Fruit fly (Drosophila melanogaster) whole organism, larva: ENCODE data around the gene CG34451.

ENCODE experiments used
- noc ChIP-seq: fragments of 200-800 bp; sonication (Bioruptor generic); optimal IDR thresholded peaks from 3 replicates; lab custom pipeline; 2019; ENCODE audit warnings: missing biosample characterization, mild to moderate bottlenecking, missing genetic modification characterization, moderate library complexity

Gene CG34451

DNA sequence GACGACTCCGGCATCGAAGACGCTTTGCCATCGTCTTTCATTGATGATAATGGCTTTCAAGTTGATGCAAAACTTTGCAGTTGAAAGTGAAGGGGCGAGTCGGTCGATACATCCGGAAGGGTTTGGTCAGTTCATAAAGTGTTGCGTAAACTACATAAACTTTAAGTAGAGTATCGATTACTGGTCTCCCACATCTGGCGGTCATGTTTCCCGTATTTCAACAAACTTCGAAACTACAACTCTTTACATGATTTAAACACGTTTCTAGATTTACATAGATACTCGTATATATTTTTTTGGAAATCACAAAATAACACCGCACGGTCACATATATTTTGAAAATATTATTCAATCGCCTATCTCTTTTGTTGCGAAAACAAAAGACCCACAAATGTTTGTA lies 4.1 kb downstream of the CG34451 start, which contains the start of gene CG34452:
Gene CG34452, minus strand, starts transcription at position 101 of the 400 bp plus-strand sequence.
- TF ChIP-seq noc (tag; lab: Kevin White, UChicago): no peak

DNA sequence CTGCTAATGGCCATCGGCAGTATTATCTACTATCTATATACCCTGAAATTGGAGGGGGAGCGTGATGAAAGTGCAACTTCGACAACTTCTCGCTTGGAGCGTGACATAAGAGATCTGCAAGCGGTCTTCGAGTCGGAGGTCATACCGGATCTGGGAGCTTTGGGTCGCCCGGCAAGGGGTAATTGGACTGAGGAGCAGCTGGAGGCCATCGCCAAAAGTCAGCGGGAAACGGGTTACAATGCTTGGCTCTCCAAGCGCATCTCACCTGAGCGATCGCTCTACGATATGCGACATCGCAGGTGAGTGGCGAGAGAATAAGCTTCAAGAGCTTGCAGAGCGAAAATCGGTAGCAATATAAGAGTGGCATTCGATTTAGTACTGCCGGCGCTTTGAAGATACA lies 7.9 kb downstream of the CG34451 start:
- no peak for TF ChIP-seq noc (tag; lab: Kevin White, UChicago)

DNA sequence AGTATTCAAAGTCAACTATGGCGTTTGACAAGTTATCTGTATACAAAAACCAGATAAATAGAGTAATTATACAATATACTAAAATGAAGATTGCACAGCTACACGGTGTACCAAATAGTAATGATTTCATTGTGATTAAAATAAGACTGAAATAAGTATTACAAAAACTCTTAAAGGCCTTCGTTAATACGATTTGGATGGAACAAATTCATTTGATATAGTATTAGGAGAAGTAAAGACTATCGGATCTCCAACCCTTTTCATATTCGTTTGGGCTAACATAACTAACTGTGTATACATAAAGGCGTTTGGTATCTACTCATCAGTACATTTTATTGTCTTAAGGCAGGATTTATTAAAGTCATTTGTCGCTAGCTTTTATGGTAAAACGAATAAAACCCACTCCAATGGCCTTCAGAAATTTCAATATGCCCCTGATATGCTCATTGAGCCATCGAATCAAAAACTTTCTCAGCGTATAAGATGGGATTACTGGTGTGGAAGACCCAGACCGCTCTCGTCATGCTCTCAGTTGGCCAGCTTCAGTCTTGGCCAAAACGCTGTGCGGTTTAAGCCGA lies 8.4 kb downstream of the CG34451 start, which contains the start of the genes CG7579 and Pgant8:
Gene CG7579, minus strand, starts transcription at position 101 of the 578 bp plus-strand sequence.
Gene Pgant8, plus strand, starts transcription at position 528 of the 578 bp plus-strand sequence.
- no peak for TF ChIP-seq noc (tag; lab: Kevin White, UChicago)

DNA sequence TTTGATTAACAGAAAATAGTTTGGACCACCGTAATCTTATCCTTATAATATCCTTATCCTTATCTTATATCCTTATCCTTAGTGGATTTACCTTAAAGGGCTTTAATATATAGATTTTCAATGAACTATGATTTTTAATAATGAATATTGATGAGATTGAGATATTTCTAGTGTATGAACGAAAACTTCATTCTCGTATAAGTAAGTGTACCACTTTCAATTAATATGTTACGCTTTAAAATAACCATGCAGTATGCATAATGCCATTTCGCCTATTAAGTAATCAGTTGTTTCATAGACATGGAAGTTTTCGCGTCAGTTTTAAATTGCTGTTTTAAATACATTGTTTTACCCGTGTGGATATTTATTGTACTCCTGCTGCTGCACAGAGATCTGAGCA lies 12.4 kb downstream of the CG34451 start, which contains the start of gene CG7304:
Gene CG7304, plus strand, starts transcription at position 301 of the 400 bp plus-strand sequence.
- no peak for TF ChIP-seq noc (tag; lab: Kevin White, UChicago)

DNA sequence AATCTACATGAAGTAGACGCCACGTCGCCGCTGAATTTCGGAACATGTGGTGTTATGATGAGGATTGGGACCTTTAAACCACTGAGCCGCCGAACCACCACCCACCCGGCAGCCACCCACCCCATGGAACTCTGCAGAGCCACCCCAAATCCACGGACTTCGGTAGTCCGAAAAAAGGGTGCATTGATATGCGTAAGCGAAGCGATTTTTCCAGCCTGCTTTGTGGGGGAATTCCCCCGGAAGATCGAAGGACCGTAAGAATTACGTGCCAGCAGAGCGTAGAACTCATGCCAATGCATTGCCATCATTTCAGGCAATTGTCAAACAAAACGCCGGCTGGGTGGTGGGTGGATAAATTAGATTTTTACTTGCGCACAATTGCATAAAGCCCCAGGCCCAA lies 13.6 kb downstream of the CG34451 start:
- TF ChIP-seq noc (tag; lab: Kevin White, UChicago): no peak

DNA sequence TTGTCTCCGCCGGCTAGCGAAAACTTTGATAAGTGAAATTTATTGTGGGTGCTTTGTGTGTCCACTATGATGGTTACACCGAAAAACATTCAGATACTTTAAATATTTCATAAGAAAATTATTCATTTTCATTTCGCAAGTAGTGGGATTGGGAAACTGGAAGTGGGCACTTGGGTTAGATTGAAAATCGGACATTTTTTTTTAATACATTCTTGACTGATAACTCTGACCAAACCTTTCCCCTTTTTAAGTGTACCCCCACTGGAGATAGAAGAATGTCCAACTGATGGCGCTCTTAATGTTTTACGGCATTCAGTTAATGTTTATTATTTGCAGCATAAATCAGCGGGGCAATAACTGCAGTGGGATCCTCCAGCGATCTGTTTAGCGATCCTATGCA lies 14.2 kb downstream of the CG34451 start:
- TF ChIP-seq noc (tag; lab: Kevin White, UChicago): no peak

DNA sequence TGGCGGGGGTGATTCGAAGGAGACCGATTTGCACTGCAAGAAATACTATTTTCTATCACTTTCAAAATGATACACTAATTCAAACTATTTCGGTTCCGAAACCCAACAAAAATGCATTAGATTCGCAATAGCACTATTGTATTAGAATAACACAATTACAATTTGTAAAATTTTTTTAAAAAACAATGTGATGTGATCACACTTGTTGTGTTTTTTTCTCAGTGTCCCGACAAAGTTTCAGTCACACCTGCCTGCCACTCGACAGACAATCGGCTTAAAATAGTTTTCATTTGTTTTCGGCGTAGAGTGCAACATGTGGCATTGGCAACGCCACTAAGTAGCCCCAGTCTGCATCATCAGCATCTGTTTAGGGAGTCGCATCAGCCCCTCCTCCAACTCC lies 16.8 kb downstream of the CG34451 start:
- TF ChIP-seq noc (tag; lab: Kevin White, UChicago): no peak

DNA sequence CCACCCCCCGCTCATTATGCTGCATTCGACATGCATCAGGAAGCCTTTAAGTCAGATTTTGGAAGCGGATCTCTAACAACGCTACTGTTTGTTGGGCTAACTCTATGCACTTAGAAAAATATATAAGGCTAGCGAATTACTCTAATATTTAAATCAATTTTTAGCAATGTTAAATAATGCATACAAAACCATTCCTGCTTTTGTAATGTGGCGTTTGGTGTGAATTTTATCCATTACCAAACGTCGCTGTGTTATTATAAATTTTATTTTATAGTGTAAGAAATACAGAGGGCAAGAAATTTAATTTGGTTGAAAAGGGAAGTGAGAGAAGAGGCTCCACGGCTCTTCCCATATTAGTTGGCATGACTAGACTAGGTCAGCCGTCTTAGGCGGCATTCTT lies 19.1 kb downstream of the CG34451 start:
- TF ChIP-seq noc (tag; lab: Kevin White, UChicago): no peak

DNA sequence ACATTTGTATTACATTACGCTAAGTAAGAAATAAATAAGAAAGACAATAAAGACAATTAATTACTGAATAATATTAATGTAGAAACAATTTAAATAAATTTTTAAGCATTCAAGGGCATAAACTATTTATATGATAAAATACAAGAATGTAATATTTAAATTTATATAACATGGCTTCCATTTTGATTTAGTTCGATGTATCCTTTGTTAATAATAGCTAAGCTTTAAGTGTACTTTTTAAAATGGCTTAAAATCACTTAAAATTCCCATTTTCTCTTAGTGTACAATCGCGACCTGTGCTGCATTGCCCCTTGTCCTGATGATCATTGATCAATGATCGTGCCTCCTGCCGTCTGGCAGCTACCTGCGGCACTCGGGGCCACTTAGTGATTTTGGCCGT lies 21.4 kb downstream of the CG34451 start:
- no peak for TF ChIP-seq noc (tag; lab: Kevin White, UChicago)

DNA sequence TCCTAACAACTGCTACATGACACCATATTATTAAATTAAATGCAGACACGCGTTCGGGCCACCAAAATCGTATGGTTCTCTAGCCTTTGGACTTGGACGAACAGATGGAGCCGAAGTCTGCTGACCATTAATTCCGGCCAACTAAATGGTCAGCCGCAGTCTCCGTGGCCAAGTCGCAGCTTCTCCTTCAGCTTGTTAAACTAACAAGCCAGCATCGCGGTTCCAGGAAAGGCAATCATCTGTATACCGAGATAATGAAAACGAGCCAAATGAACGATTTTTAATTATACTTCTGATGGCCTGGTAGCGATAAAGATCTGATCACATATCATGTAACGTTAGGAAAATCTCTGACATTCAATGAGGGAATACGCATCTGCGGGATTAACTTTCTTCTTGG lies 21.9 kb downstream of the CG34451 start:
- no peak for TF ChIP-seq noc (tag; lab: Kevin White, UChicago)

DNA sequence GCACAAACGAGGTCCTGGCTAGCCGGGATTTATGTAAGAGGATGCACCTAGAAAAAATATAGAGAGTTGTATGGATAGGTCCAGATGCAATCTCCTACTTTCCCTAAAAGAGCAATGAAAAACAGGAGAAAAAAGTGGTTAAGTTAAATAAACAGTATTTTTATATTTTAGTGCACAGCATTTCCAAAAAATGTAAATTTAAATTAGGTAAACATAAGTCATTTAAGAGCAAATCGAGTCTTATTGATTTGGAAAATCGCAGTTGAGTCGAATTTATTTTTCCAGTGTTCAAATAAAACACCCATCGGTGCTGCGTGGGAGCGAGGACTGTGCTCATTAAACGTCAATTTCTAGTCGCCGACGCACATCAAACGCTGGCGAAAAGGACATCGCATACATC lies 26.1 kb downstream of the CG34451 start:
- no peak for TF ChIP-seq noc (tag; lab: Kevin White, UChicago)

DNA sequence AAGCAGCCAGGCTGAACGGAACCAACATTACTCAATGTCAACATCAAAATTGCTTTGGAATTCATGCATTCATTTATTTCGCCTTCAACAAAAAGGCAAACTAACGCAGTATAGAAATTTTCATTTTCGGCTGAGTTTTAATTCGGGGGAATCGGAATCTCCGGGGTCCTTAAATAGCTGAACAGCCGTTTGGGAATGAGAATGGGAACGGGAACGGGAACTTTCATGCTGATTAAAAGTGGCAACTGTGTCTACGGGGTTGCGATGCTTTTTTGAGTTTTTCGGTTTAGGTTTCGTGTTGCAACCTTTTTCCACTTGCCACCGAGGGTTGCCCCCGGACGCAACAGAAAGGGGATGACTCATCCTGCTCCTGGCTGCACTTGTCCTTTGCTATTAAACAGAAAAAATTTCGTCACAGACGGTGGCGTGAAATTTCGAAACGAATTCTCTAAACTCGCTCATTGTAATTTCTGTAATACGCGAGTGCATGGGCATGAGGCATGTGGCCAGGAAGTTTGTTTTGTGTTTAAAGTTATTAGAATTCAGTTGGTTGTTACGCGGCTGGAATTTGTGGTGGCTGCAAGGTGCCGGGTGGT lies 27.6 kb downstream of the CG34451 start:
- no peak for TF ChIP-seq noc (tag; lab: Kevin White, UChicago)

DNA sequence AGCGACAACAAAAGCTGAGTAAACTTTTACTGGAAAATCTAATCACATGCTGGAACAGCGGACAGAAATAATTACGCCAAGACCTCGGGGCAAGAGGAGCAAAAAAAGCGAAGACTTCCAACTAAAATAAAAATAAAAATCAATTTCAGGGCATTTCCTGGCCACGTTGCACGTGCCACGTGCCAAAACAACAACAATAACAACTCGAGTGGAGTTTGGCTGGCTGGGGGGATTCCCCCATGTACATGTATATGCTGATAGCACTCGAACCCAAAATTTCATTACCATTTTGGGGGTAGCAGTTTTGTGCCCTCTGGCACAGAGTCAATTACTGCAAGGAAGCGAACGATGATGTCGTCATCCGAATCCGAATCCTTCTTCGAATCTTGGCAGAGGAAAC lies 29.4 kb downstream of the CG34451 start:
- no peak for TF ChIP-seq noc (tag; lab: Kevin White, UChicago)

DNA sequence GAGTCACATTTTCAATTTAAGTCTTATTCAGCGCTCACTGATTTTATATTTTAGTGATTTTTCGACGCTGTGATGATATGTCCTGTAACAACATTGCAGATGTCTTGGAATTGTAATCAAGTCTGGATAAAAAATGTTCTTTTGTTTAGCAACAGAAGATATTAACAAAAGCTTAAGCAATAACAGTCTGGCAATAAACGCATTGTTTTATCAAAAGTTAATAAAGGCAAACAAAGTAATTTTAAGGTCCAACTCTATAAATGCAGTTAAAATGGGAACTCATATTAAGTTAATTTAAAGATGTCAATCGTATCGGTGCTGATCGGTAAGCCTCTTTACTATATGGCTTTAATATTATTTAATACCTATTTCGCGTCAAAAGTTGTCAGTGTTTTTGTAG lies 30.3 kb downstream of the CG34451 start, which contains the start of gene CG43082:
Gene CG43082, plus strand, starts transcription at position 301 of the 400 bp plus-strand sequence.
- TF ChIP-seq noc (tag; lab: Kevin White, UChicago): no peak

DNA sequence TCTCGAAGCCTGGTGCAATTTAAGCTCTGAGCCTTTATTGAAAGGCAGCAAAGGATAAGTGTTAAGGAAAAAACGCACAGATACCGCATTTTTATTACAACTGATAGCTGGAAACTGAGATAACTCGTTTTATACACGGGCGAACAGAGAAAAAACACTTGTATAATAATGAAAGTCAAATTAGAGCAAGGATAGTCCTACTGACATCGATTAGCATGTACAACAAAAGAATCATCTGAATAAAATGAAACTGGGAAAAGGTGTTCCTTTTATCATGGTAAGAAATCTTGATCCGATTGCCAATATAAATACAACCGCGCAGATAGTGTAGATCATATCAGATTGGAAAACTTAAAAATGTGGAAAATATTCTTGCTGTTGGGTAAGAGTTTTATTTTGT lies 31.0 kb downstream of the CG34451 start, which contains the start of the genes Eig71Ej and Eig71Ek:
Gene Eig71Ej, minus strand, starts transcription at position 101 of the 400 bp plus-strand sequence.
Gene Eig71Ek, plus strand, starts transcription at position 334 of the 400 bp plus-strand sequence.
- TF ChIP-seq noc (tag; lab: Kevin White, UChicago): no peak

DNA sequence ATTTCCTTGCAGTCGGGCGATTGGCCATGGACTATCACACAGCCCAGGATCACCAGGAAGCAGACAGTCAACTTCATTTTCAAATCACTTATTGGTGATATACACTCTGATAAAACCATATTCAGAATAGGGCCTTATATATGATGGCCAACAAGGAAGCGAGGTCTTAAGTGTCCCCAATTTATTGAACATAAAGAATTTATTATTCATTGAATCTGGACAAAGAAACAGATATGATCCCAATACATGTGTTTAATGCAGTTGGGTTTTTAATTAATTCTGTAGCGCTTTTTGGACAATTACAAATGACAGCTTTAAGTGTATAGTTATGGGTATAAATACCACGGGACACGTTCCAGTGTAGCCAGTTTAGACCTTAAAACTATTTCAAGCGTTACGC lies 32.5 kb downstream of the CG34451 start, which contains the start of the genes Eig71Eh and Eig71Ei:
Gene Eig71Eh, minus strand, starts transcription at position 101 of the 400 bp plus-strand sequence.
Gene Eig71Ei, plus strand, starts transcription at position 367 of the 400 bp plus-strand sequence.
- no peak for TF ChIP-seq noc (tag; lab: Kevin White, UChicago)

DNA sequence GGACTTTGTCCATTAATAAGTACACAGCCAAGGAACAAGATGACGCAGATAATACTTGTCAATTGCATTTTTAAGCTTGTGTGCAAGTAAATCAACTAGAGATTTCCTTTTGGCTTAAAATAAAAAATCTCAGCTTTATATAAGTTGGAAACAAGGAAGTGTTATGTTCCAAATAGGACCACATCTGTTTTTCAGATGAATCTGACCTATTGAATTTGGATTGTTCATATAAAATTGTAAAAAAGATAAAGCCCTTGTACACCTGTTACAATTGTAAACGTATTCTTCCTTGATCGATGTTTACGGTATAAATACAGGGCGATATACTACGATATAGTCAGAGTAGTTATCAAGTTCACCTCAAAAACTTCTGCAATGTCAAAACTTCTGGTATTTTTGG lies 34.6 kb downstream of the CG34451 start, which contains the start of the genes Eig71Ef and Eig71Eg:
Gene Eig71Ef, minus strand, starts transcription at position 101 of the 400 bp plus-strand sequence.
Gene Eig71Eg, plus strand, starts transcription at position 339 of the 400 bp plus-strand sequence.
- TF ChIP-seq noc (tag; lab: Kevin White, UChicago): no peak
